Fruit fly (Drosophila melanogaster): ENCODE results near the gene Lint-O.

DNA sequence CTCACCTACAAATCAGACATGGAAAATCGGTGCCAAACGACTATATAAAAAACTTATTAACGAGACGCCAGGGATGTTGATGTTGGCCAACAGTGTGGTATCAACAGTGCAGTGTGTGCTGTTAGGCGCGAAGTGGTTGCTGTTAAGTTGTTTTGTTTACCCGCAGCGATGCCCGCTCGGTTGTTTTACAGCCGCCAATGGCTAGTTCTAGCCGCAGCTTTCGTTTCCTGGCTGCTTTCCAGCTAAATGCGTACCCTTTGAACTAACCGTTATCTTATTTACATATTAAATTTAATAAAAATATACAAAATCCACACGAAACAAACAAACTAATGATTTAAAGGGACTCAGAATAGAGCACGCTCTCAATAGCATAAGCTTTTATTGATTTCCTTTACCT, 40.2 kb downstream of the Lint-O start, which contains the start of gene crm:
- TF ChIP-seq Ets98B (GFP tag; IDR thresholded peaks at IDR 0.05) (no peak), CG8301 (tag; optimal IDR thresholded peaks at IDR 0.05) (no peak), Pif1B (GFP tag; optimal IDR thresholded peaks at IDR 0.05) (no peak), CG10348 (GFP tag; IDR thresholded peaks at IDR 0.05) (no peak), CG9948 (tag; optimal IDR thresholded peaks at IDR 0.05) (no peak), CG17806 (tag; optimal IDR thresholded peaks at IDR 0.05) (no peak), CG8159 (tag; optimal IDR thresholded peaks at IDR 0.05) (no peak), EcR (GFP tag; optimal IDR thresholded peaks at IDR 0.05) (no peak)
